Fruit fly (Drosophila melanogaster) whole organism, embryonic: Measurements from ENCODE around the gene Sirup.

Source experiments
- Asciz ChIP-seq: fragments of 200-800 bp; sonication (Bioruptor generic); optimal IDR thresholded peaks from 2 replicates; lab custom pipeline; 2017; ENCODE audit warnings: missing biosample characterization, mild to moderate bottlenecking, missing genetic modification characterization, missing genetic modification reagents
- Atf-2 ChIP-seq: fragments of 200-800 bp; sonication (Bioruptor generic); optimal IDR thresholded peaks from 2 replicates; lab custom pipeline; 2016; ENCODE audit warnings: missing biosample characterization, missing genetic modification characterization
- Bdp1 ChIP-seq: fragments of 200-800 bp; sonication (Bioruptor generic); optimal IDR thresholded peaks from 3 replicates; lab custom pipeline; 2016; ENCODE audit warnings: missing biosample characterization, missing genetic modification characterization
- CG10565 ChIP-seq: fragments of 200-800 bp; sonication (Bioruptor generic); optimal IDR thresholded peaks from 3 replicates; lab custom pipeline; 2016; ENCODE audit warnings: missing biosample characterization, mild to moderate bottlenecking, missing genetic modification characterization
- CG1233 ChIP-seq: fragments of 200-800 bp; sonication (Bioruptor generic); optimal IDR thresholded peaks from 4 replicates; lab custom pipeline; 2018; ENCODE audit warnings: missing biosample characterization, mild to moderate bottlenecking, missing genetic modification characterization
- CG12744 ChIP-seq: fragments of 200-800 bp; sonication (Bioruptor generic); optimal IDR thresholded peaks from 2 replicates; lab custom pipeline; 2016; ENCODE audit warnings: missing biosample characterization, missing genetic modification characterization
- CG13424 ChIP-seq: fragments of 200-800 bp; sonication (Bioruptor generic); optimal IDR thresholded peaks from 2 replicates; lab custom pipeline; 2019; ENCODE audit warnings: missing biosample characterization, mild to moderate bottlenecking, missing genetic modification characterization, moderate library complexity
- CG17802 ChIP-seq: fragments of 200-800 bp; sonication (Bioruptor generic); optimal IDR thresholded peaks from 2 replicates; lab custom pipeline; 2018; ENCODE audit warnings: missing biosample characterization, mild to moderate bottlenecking, missing genetic modification characterization, moderate library complexity
- CG18619 ChIP-seq: fragments of 200-800 bp; sonication (Bioruptor generic); optimal IDR thresholded peaks from 3 replicates; lab custom pipeline; 2017; ENCODE audit warnings: missing biosample characterization, mild to moderate bottlenecking, missing genetic modification characterization
- CG2116 ChIP-seq: fragments of 200-800 bp; sonication (Bioruptor generic); optimal IDR thresholded peaks from 3 replicates; lab custom pipeline; 2018; ENCODE audit warnings: missing biosample characterization, mild to moderate bottlenecking, missing genetic modification characterization
- CG31224 ChIP-seq: fragments of 200-800 bp; sonication (Bioruptor generic); IDR thresholded peaks from 2 replicates; pipeline ENCODE4 v1.3.6; 2022; ENCODE audit warnings: missing biosample characterization, missing genetic modification characterization
- CG31441 ChIP-seq: fragments of 200-800 bp; sonication (Bioruptor generic); IDR thresholded peaks from 2 replicates; pipeline ENCODE4 v1.3.6; 2022; ENCODE audit warnings: missing biosample characterization, missing genetic modification characterization
- CG3163 ChIP-seq: fragments of 200-800 bp; sonication (Bioruptor generic); optimal IDR thresholded peaks from 3 replicates; lab custom pipeline; 2016; ENCODE audit warnings: missing biosample characterization, missing genetic modification characterization
- CG34422 ChIP-seq: fragments of 200-800 bp; sonication (Bioruptor generic); IDR thresholded peaks from 3 replicates; pipeline ENCODE4 v1.3.6; 2022; ENCODE audit warnings: missing biosample characterization, missing genetic modification characterization
- CG4424 ChIP-seq: fragments of 200-800 bp; sonication (Bioruptor generic); optimal IDR thresholded peaks from 3 replicates; lab custom pipeline; 2016; ENCODE audit warnings: missing biosample characterization, missing genetic modification characterization
- CG4820 ChIP-seq: fragments of 200-800 bp; sonication (Bioruptor generic); optimal IDR thresholded peaks from 3 replicates; lab custom pipeline; 2016; ENCODE audit warnings: missing biosample characterization, missing genetic modification characterization
- CG6175 ChIP-seq: fragments of 200-800 bp; sonication (Bioruptor generic); IDR thresholded peaks from 3 replicates; pipeline ENCODE4 v1.3.6; 2022; ENCODE audit warnings: missing biosample characterization, missing genetic modification characterization
- CG7556 ChIP-seq: fragments of 200-800 bp; sonication (Bioruptor generic); optimal IDR thresholded peaks from 2 replicates; lab custom pipeline; 2017; ENCODE audit warnings: missing biosample characterization, mild to moderate bottlenecking, missing genetic modification characterization
- CG8478 ChIP-seq: fragments of >200 bp; optimal IDR thresholded peaks from 2 replicates; lab custom pipeline; 2018
- Dll ChIP-seq: fragments of 200-800 bp; sonication (Bioruptor generic); IDR thresholded peaks from 4 replicates; pipeline ENCODE4 v1.3.6; 2022; ENCODE audit warnings: missing biosample characterization, missing genetic modification characterization; ENCODE audit not compliant: partially characterized antibody
- H15 ChIP-seq: fragments of 200-800 bp; sonication (Bioruptor generic); IDR thresholded peaks from 3 replicates; pipeline ENCODE4 v1.3.6; 2022; ENCODE audit warnings: missing biosample characterization, missing genetic modification characterization
- Jarid2 ChIP-seq: fragments of 200-800 bp; sonication (Bioruptor generic); optimal IDR thresholded peaks from 3 replicates; lab custom pipeline; 2017; ENCODE audit warnings: mild to moderate bottlenecking, missing biosample characterization, missing genetic modification reagents, missing genetic modification characterization
- Max ChIP-seq: fragments of 200-800 bp; sonication (Bioruptor generic); optimal IDR thresholded peaks from 2 replicates; lab custom pipeline; 2016; ENCODE audit warnings: missing biosample characterization, mild to moderate bottlenecking, missing genetic modification characterization
- Mrtf ChIP-seq: fragments of 200-800 bp; sonication (Bioruptor generic); IDR thresholded peaks from 3 replicates; pipeline ENCODE4 v1.3.6; 2022; ENCODE audit warnings: missing biosample characterization, missing genetic modification characterization
- NC2α ChIP-seq: fragments of 200-800 bp; sonication (Bioruptor generic); optimal IDR thresholded peaks from 2 replicates; lab custom pipeline; 2016; ENCODE audit warnings: missing biosample characterization, missing genetic modification characterization
- Oaz ChIP-seq: fragments of 200-800 bp; sonication (Bioruptor generic); IDR thresholded peaks from 2 replicates; pipeline ENCODE4 v1.3.6; 2022; ENCODE audit warnings: missing biosample characterization, missing genetic modification characterization
- Optix ChIP-seq: fragments of 200-800 bp; sonication (Bioruptor generic); IDR thresholded peaks from 3 replicates; pipeline ENCODE4 v1.3.6; 2022; ENCODE audit warnings: missing biosample characterization, missing genetic modification characterization
- Sry-δ ChIP-seq: fragments of 200-800 bp; sonication (Bioruptor generic); optimal IDR thresholded peaks from 2 replicates; lab custom pipeline; 2016; ENCODE audit warnings: missing biosample characterization, missing genetic modification characterization
- TFAM ChIP-seq: fragments of 200-800 bp; sonication (Bioruptor generic); optimal IDR thresholded peaks from 2 replicates; lab custom pipeline; 2017; ENCODE audit warnings: missing biosample characterization, missing genetic modification characterization, inconsistent platforms
- bbx ChIP-seq: fragments of 200-800 bp; sonication (Bioruptor generic); IDR thresholded peaks from 2 replicates; pipeline ENCODE4 v1.3.6; 2022; ENCODE audit warnings: missing biosample characterization, missing genetic modification characterization; ENCODE audit not compliant: partially characterized antibody
- cato ChIP-seq: fragments of 200-800 bp; sonication (Bioruptor generic); optimal IDR thresholded peaks from 2 replicates; lab custom pipeline; 2016; ENCODE audit warnings: missing biosample characterization, missing genetic modification characterization, borderline replicate concordance
- caup ChIP-seq: fragments of 200-800 bp; sonication (Bioruptor generic); optimal IDR thresholded peaks from 3 replicates; lab custom pipeline; 2017; ENCODE audit warnings: missing biosample characterization, mild to moderate bottlenecking, missing genetic modification characterization, moderate library complexity; ENCODE audit not compliant: severe bottlenecking
- chif ChIP-seq, 2 experiments: fragments of 200-800 bp; sonication (Bioruptor generic); optimal IDR thresholded peaks; 3 replicates each; lab custom pipeline; 2016; ENCODE audit warnings: missing biosample characterization in 2 of 2, missing genetic modification characterization in 2 of 2
- chinmo ChIP-seq: fragments of 200-800 bp; sonication (Bioruptor generic); IDR thresholded peaks from 4 replicates; pipeline ENCODE4 v1.3.6; 2022; ENCODE audit warnings: missing biosample characterization, missing genetic modification characterization; ENCODE audit not compliant: partially characterized antibody
- fd3F ChIP-seq: fragments of 200-800 bp; sonication (Bioruptor generic); optimal IDR thresholded peaks from 2 replicates; lab custom pipeline; 2018; ENCODE audit warnings: missing biosample characterization, mild to moderate bottlenecking, missing genetic modification characterization, moderate library complexity
- grn ChIP-seq: fragments of 200-800 bp; sonication (Bioruptor generic); optimal IDR thresholded peaks from 3 replicates; lab custom pipeline; 2017; ENCODE audit warnings: missing biosample characterization, missing genetic modification characterization
- hb ChIP-seq: fragments of 200-800 bp; sonication (Bioruptor generic); IDR thresholded peaks from 3 replicates; pipeline ENCODE4 v1.3.6; 2022; ENCODE audit warnings: missing biosample characterization, missing genetic modification characterization; ENCODE audit not compliant: partially characterized antibody
- insv ChIP-seq, 2 experiments: fragments of 200-800 bp; sonication (Bioruptor generic); optimal IDR thresholded peaks; 3 replicates each; lab custom pipeline; 2016 to 2018; ENCODE audit warnings: missing biosample characterization in 2 of 2, missing genetic modification characterization in 2 of 2
- mam ChIP-seq: fragments of 200-800 bp; sonication (Bioruptor generic); optimal IDR thresholded peaks from 3 replicates; lab custom pipeline; 2016; ENCODE audit warnings: missing biosample characterization, missing genetic modification characterization
- nerfin-2 ChIP-seq: fragments of 200-800 bp; sonication (Bioruptor generic); IDR thresholded peaks from 2 replicates; pipeline ENCODE4 v1.3.6; 2022; ENCODE audit warnings: missing biosample characterization, missing genetic modification characterization; ENCODE audit not compliant: partially characterized antibody
- pb ChIP-seq: fragments of 200-800 bp; sonication (Bioruptor generic); optimal IDR thresholded peaks from 3 replicates; lab custom pipeline; 2016; ENCODE audit warnings: missing biosample characterization, missing genetic modification characterization
- run ChIP-seq: fragments of 200-800 bp; sonication (Bioruptor generic); optimal IDR thresholded peaks from 3 replicates; lab custom pipeline; 2018; ENCODE audit warnings: missing biosample characterization, mild to moderate bottlenecking, missing genetic modification characterization
- sc ChIP-seq, 3 experiments: fragments of >200 bp in 2 of 3; fragments of 200-800 bp in 1 of 3; sonication (Bioruptor generic) in 1 of 3; optimal IDR thresholded peaks; 2 replicates in 2 of 3; 3 replicates in 1 of 3; lab custom pipeline; 2017; ENCODE audit warnings: mild to moderate bottlenecking in 1 of 3, missing biosample characterization in 1 of 3, missing genetic modification characterization in 1 of 3, missing genetic modification reagents in 1 of 3
- sob ChIP-seq: fragments of 200-800 bp; sonication (Bioruptor generic); IDR thresholded peaks from 2 replicates; pipeline ENCODE4 v1.3.6; 2022; ENCODE audit warnings: missing biosample characterization, missing genetic modification characterization
- trem ChIP-seq: fragments of 200-800 bp; optimal IDR thresholded peaks from 3 replicates; lab custom pipeline; 2019; ENCODE audit warnings: missing biosample characterization, mild to moderate bottlenecking, missing genetic modification characterization, moderate library complexity
- trh ChIP-seq: fragments of 200-800 bp; sonication (Bioruptor generic); optimal IDR thresholded peaks from 2 replicates; lab custom pipeline; 2016; ENCODE audit warnings: missing biosample characterization, missing genetic modification characterization
- unpg ChIP-seq: fragments of 200-800 bp; sonication (Bioruptor generic); optimal IDR thresholded peaks from 3 replicates; lab custom pipeline; 2018; ENCODE audit warnings: missing biosample characterization, mild to moderate bottlenecking, missing genetic modification characterization, moderate library complexity
- wor ChIP-seq: fragments of 200-800 bp; sonication (Bioruptor generic); IDR thresholded peaks from 2 replicates; pipeline ENCODE4 v1.3.6; 2022; ENCODE audit warnings: missing biosample characterization, missing genetic modification characterization
- zen2 ChIP-seq: fragments of 200-800 bp; sonication (Bioruptor generic); IDR thresholded peaks from 3 replicates; pipeline ENCODE4 v1.3.6; 2022; ENCODE audit warnings: missing biosample characterization, missing genetic modification characterization; ENCODE audit not compliant: partially characterized antibody

Sirup gene

DNA sequence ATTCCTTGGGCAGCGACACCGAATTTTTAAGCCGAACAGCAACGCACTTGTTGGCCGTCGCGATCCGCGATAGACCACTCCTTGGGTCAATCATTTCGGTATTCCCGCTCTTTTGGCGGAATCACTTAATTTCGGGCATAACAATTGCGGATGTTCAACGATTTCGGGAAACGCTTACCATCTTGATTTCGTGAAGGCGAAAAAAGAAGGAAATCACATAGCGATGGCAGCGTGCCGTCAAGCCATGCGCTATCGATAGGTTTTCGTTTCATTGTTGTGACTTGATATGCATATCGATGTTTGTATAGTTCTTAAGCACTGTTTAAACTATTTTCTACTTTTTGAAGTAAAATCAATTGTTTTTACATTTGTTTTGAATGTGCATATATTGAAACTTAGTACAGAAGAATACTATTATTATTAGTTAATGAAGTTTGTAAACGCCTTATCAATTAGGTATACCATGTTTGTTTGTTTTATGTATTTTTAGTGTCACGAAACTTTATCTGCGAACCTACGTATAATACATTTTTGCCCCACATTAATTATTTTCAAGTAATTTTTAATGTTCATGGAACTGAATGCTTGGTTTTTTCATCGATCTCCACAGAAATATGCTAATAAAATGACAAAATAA, 44.1 kb downstream of the Sirup start, which contains the start of gene RpL36A (continued):
- peak; percentile 40 for TF ChIP-seq Atf-2 (GFP tag; lab: Kevin White, UChicago)
- TF ChIP-seq bbx (GFP tag; lab: Robert Waterston, UW) = peak; percentile 94
- TF ChIP-seq Jarid2 (GFP tag; lab: Kevin White, UChicago) = no peak
- peak; percentile 62 for TF ChIP-seq caup (GFP tag; lab: Kevin White, UChicago)
- TF ChIP-seq fd3F (GFP tag; lab: Kevin White, UChicago) = peak; percentile 43
- peak; percentile 4 for TF ChIP-seq CG1233 (GFP tag; lab: Kevin White, UChicago)
- TF ChIP-seq CG34422 (GFP tag; lab: Robert Waterston, UW) = 0 out of 3 replicates have a peak, but pooled peaks have one; percentile 39
- TF ChIP-seq nerfin-2 (GFP tag; lab: Robert Waterston, UW) = peak; percentile 69
- TF ChIP-seq CG6175 (GFP tag; lab: Robert Waterston, UW) = 0 out of 3 replicates have a peak, but pooled peaks have one; percentile 24
- TF ChIP-seq grn (GFP tag; lab: Kevin White, UChicago) = no peak
- TF ChIP-seq insv (GFP tag; optimal IDR thresholded peaks at IDR 0.05; lab: Kevin White, UChicago) = peak in 1 of 2 experiments; percentile 54
- TF ChIP-seq CG4424 (GFP tag; lab: Kevin White, UChicago) = peak; percentile 17
- TF ChIP-seq NC2α (GFP tag; lab: Kevin White, UChicago) = no peak
- no peak for TF ChIP-seq CG4820
- TF ChIP-seq Max (GFP tag; lab: Kevin White, UChicago) = peak; percentile 20
- TF ChIP-seq Bdp1 (GFP tag; lab: Kevin White, UChicago) = peak; percentile 41
- TF ChIP-seq Oaz (GFP tag; lab: Robert Waterston, UW) = no peak
- 0 out of 3 replicates have a peak, but pooled peaks have one; percentile 40 for TF ChIP-seq Optix
- TF ChIP-seq chif (GFP tag; optimal IDR thresholded peaks at IDR 0.05; lab: Kevin White, UChicago) = peak in 1 of 2 experiments; percentile 63
- TF ChIP-seq zen2 (GFP tag; lab: Robert Waterston, UW) = peak; percentile 72
- peak; percentile 85 for TF ChIP-seq CG2116 (GFP tag; lab: Kevin White, UChicago)
- no peak for TF ChIP-seq Asciz (GFP tag; lab: Kevin White, UChicago)
- TF ChIP-seq CG31224 (GFP tag; lab: Robert Waterston, UW) = peak; percentile 20; the same call in 1 of the 2 replicates
- peak; percentile 40 for TF ChIP-seq CG13424
- TF ChIP-seq CG3163 (GFP tag; lab: Kevin White, UChicago) = peak; percentile 34
- TF ChIP-seq CG18619 (GFP tag; lab: Kevin White, UChicago) = peak; percentile 70
- peak; percentile 34 for TF ChIP-seq pb (GFP tag; lab: Kevin White, UChicago)
- peak; percentile 32 for TF ChIP-seq trem (tag; lab: Kevin White, UChicago)
- no peak for TF ChIP-seq cato (GFP tag; lab: Kevin White, UChicago)
- no peak for TF ChIP-seq run (tag; lab: Kevin White, UChicago)
- TF ChIP-seq wor (GFP tag; lab: Robert Waterston, UW) = no peak
- TF ChIP-seq chinmo (GFP tag; lab: Robert Waterston, UW) = no peak
- peak; percentile 66 for TF ChIP-seq mam (GFP tag; lab: Kevin White, UChicago)
- TF ChIP-seq Dll = peak; percentile 80
- TF ChIP-seq H15 (GFP tag; lab: Robert Waterston, UW) = no peak
- TF ChIP-seq CG8478 (lab: Kevin White, UChicago) = no peak
- TF ChIP-seq CG10565 (GFP tag; lab: Kevin White, UChicago) = no peak
- TF ChIP-seq CG12744 (GFP tag; lab: Kevin White, UChicago) = peak; percentile 46
- TF ChIP-seq CG7556 (GFP tag; lab: Kevin White, UChicago) = no peak
- peak; percentile 6 for TF ChIP-seq trh (GFP tag; lab: Kevin White, UChicago)
- no peak; the same call in none of the 2 replicates for TF ChIP-seq CG31441 (GFP tag; lab: Robert Waterston, UW)
- no peak for TF ChIP-seq TFAM
- TF ChIP-seq CG17802 = peak; percentile 99
- TF ChIP-seq Mrtf (GFP tag; lab: Robert Waterston, UW) = peak; percentile 49; the same call in 2 of the 3 replicates
- TF ChIP-seq hb (GFP tag; lab: Robert Waterston, UW) = peak; percentile 84
- TF ChIP-seq unpg = peak; percentile 64
- peak; percentile 84 for TF ChIP-seq sob (GFP tag; lab: Robert Waterston, UW)
- TF ChIP-seq Sry-δ = peak; percentile 94
- no peak for TF ChIP-seq sc (optimal IDR thresholded peaks at IDR 0.05; lab: Kevin White, UChicago)
- TF ChIP-seq sc (GFP tag; optimal IDR thresholded peaks at IDR 0.05; lab: Kevin White, UChicago) = no peak
